Worm (Caenorhabditis elegans) whole organism, L1 larva: ENCODE data around the gene F01F1.14.

Experiments
- alr-1 ChIP-seq: fragments of 200-800 bp; sonication (Bioruptor generic); optimal IDR thresholded peaks from 2 replicates; lab custom pipeline; 2018; ENCODE audit warnings: borderline replicate concordance, mild to moderate bottlenecking, missing genetic modification characterization, missing compliant biosample characterization
- elt-2 ChIP-seq: sonication (generic microtip); optimal IDR thresholded peaks from 2 replicates; lab custom pipeline; 2016; ENCODE audit warnings: missing genetic modification characterization, mild to moderate bottlenecking, inconsistent platforms, missing compliant biosample characterization, missing genetic modification reagents
- lin-15B ChIP-seq: fragments of 150-350 bp; sonication (generic microtip); optimal IDR thresholded peaks from 3 replicates; lab custom pipeline; 2014; ENCODE audit warnings: missing biosample characterization, missing genetic modification characterization
- lsy-2 ChIP-seq, 2 experiments: fragments of 150-350 bp; optimal IDR thresholded peaks; 2 replicates each; lab custom pipeline; 2014; ENCODE audit warnings: missing biosample characterization in 2 of 2, missing genetic modification characterization in 2 of 2
- nhr-11 ChIP-seq: fragments of 150-350 bp; optimal IDR thresholded peaks from 2 replicates; lab custom pipeline; 2014; ENCODE audit warnings: missing biosample characterization, missing genetic modification characterization
- pag-3 ChIP-seq: sonication (generic microtip); optimal IDR thresholded peaks from 2 replicates; lab custom pipeline; 2017; ENCODE audit warnings: missing genetic modification characterization, mild to moderate bottlenecking, missing compliant biosample characterization, antibody characterized with exemption, borderline replicate concordance; ENCODE audit not compliant: insufficient read depth
- snu-23 ChIP-seq: sonication (generic microtip); optimal IDR thresholded peaks from 2 replicates; lab custom pipeline; 2016; ENCODE audit warnings: missing genetic modification characterization, missing compliant biosample characterization
- unc-62 ChIP-seq: fragments of 150-350 bp; optimal IDR thresholded peaks from 2 replicates; lab custom pipeline; 2014; ENCODE audit warnings: missing biosample characterization, missing genetic modification reagents, missing genetic modification characterization
- unc-98 ChIP-seq: fragments of 200-800 bp; sonication (Bioruptor generic); IDR thresholded peaks from 2 replicates; pipeline ENCODE4 v1.3.6; 2022; ENCODE audit warnings: missing genetic modification characterization, missing compliant biosample characterization
- ztf-11 ChIP-seq, 2 experiments: sonication (generic microtip); optimal IDR thresholded peaks; 2 replicates each; lab custom pipeline; 2016 to 2017; ENCODE audit warnings: missing genetic modification characterization in 2 of 2, missing biosample characterization in 1 of 2, missing compliant biosample characterization in 1 of 2

DNA sequence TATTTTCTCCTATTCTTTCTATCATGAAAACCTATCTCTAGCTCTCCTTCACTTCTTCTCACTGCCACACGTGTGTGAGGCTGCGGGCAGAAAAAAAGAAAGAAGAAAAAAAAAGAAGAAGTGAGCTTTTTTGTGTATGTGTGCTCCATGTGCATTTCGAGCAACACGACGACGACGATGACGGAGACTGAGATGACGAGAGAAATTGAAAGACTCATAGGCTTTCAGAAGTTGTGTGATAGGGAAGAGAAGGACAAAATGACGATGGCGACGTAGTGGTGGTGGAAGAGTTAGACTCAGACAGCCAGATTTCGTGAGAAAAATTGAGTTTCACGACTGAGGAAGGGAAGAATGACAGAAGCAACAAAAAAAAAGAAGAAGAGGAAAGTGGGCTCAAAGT, 37.2 kb downstream of the F01F1.14 start:
- TF ChIP-seq nhr-11 (tag; lab: Kevin White, UChicago) = peak; percentile 3
- TF ChIP-seq unc-98 = no peak
- TF ChIP-seq lsy-2 (tag; optimal IDR thresholded peaks at IDR 0.05; lab: Kevin White, UChicago) = peak; percentile 45 to 87
- peak; percentile 29 for TF ChIP-seq pag-3 (tag; lab: Kevin White, UChicago)
- no peak for TF ChIP-seq ztf-11 (tag; optimal IDR thresholded peaks at IDR 0.05; lab: Kevin White, UChicago)
- TF ChIP-seq lin-15B = no peak
- TF ChIP-seq elt-2 (tag; lab: Kevin White, UChicago) = no peak
- TF ChIP-seq alr-1 (tag; lab: Kevin White, UChicago) = no peak
- TF ChIP-seq unc-62 (GFP tag; lab: Kevin White, UChicago) = no peak
- peak; percentile 75 for TF ChIP-seq snu-23 (GFP tag; lab: Kevin White, UChicago)
